Fruit fly (Drosophila melanogaster) S2 (cell line): ENCODE results near the gene Vm26Ab.

Source experiments
- CG8478 ChIP-seq: fragments of >200 bp; optimal IDR thresholded peaks from 2 replicates; lab custom pipeline; 2018
- CTCF ChIP-seq, 2 experiments: fragments of >200 bp; optimal IDR thresholded peaks; 2 replicates each; lab custom pipeline; 2018

Gene Vm26Ab

DNA sequence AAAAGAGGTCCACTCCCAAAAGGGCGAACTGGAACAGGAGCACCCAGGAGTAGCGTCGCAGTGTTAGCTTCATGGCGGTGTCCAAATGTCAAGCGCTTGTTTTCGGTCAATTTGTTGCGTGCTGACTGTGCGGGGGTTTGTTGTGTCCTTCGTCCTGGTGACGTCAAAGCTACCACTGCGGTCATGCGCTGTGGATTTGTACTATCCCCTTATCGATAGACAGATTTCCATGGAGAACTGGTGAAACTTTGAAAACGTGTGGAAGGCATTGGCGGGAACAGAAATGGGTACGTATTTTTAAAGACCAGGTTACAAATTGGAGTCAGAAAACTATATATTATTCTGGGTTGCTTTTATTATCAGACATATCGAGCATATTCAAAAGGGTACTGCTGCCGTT, 651 bp upstream of the Vm26Ab start, which contains the start of gene CG13999:
Gene CG13999 (minus strand): TSS at position 314 of the 400 bp plus-strand sequence.
- TF ChIP-seq CTCF (optimal IDR thresholded peaks at IDR 0.05; lab: Kevin White, UChicago), result no peak
- no peak for TF ChIP-seq CG8478 (lab: Kevin White, UChicago)

DNA sequence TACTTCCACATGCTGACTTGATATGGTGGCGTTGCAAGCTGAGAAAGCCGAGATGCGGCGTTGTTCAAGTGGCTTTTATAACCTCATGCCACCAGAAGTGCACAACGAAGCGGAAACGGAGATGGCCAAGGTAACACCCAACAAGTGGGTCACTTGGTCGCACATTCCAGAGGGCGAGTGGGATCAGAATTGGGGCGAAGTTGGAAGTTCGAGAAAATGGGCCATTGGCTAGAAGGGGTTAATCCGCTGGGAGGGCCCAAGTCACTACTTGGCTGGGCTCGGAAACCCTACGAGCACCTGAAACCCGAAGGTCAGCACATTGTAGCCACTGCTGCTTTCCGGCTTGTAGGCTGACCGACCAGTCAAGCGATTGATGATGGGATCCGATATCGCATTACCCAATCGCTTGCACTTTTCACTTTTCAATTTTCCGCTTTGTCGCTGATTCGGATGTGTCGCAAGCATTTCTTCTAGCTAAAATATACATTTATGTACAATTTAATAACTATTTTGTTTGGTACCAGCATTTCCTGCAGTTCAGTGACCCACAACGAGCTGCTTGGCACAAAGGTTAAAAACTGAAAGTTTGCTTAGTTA, 1.9 kb downstream of the Vm26Ab start, which contains the start of gene Vm26Ac:
Gene Vm26Ac (minus strand): TSS at position 51 of the 597 bp plus-strand sequence.
- no peak for TF ChIP-seq CG8478 (lab: Kevin White, UChicago)
- TF ChIP-seq CTCF (optimal IDR thresholded peaks at IDR 0.05; lab: Kevin White, UChicago), result no peak

DNA sequence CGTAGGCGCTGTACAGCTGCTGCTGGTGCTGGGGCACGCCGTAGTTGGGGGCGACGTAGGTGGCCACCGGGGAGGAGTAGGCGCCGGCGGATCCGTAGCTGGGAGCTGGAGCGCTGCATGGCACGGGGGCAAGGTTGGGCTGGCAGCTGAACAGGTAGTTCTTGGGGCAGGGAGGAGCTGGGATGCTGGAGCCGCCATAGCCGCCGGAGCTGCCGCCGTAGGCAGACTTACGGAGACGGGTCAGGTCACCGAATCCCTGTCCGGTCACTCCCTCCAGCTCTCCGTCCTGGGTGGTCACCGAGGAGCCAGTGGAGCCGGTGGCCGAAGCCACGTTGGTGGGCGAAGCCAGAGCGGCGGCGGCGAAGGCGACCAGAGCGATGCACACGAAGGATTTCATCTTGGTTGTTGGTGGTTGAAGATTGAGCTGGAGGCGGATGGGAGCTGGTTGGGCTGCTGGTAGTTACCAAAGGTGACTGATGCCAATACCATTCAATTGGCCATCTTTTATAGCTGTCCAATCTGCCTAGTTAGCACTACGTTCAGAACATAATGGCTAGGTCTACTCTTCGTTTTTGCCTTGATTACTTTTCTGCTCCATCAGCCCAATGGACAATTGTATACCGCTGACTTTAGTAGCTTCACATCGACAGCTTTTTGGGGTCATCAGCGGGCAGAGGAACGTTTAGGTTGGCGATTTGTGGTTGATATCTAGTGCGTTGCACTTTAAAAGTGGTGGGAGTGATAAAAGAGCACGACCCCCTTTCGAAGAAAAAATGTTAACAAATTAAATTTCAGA, 3.3 kb downstream of the Vm26Ab start, which contains the start of gene Vm26Aa:
Gene Vm26Aa (minus strand): TSS at position 478 of the 796 bp plus-strand sequence.
- TF ChIP-seq CG8478 (lab: Kevin White, UChicago) (no peak), CTCF (optimal IDR thresholded peaks at IDR 0.05; lab: Kevin White, UChicago) (no peak)

DNA sequence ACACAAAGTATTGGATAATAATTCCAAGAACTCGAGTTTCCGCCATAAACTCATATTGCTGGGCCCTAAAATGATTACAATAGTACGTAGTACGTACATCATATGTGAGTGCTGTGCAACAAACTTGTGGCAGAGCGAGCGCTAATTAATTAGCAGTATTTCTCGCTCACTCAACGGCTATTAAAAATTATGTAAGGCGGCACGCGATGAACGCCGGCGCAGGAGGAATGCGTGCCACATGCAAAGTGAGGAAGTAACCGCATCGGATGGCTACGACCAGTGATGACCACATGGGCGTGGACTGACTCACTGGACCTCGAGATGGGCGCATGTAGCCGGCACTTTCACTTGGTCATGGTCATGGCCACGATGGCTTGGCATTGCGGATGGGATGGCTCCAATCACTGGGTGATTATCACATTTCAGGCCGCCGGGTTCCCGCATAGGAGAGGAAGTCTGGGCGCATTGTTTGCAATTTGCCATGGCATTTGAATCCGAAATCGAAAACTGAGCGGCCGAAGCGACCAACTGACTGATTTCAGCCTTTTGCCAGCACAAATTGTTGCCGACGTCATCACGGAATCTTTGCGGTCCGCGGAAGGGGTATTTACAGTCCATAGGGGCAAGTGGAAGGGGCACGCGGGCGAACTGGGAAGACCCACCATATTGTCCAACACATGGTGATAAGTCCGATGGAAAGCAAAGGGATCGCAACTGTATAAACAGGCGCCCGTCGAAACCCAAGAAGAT, 4.5 kb downstream of the Vm26Ab start:
- TF ChIP-seq CTCF (optimal IDR thresholded peaks at IDR 0.05; lab: Kevin White, UChicago) (no peak), CG8478 (lab: Kevin White, UChicago) (no peak)

DNA sequence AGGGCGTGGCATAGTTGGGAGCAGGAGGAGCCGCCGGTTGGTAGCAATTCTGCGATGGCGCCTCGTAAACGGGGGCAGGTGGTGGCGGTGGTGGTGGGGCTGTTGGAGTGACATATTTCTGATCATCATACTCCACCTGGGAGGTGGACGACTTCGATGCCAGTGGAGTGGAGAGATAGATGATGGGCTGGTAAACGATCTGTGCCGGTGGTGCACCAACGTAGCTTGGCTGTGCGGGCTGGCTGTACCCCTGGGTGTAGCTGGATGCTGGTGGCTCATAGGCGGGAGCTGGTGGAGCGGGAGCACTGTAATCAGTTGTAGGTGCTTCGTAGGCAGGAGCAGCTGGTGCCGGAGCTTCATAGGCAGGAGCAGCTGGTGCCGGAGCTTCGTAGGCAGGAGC, 6.4 kb downstream of the Vm26Ab start:
- TF ChIP-seq CTCF (optimal IDR thresholded peaks at IDR 0.05; lab: Kevin White, UChicago), result no peak
- no peak for TF ChIP-seq CG8478 (lab: Kevin White, UChicago)

DNA sequence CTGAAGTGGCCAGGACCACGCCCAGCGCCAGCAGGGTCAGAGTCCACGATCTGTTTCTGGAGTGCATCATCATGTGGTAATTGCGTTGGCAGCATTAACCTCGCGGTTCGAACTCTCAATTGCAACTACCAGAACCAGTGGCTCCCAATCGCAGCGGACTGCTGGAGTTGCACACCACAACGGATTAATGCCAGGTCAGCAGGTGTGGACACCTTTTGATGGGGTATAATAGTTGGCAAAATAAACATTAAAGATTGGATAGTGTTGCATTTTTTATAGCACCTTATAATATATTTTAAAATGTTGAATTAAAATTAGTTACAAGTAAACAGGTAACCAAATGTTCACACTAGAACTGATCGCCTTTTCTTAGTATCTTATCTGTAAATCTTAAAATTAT, 7.4 kb downstream of the Vm26Ab start:
- no peak for TF ChIP-seq CG8478 (lab: Kevin White, UChicago)
- no peak for TF ChIP-seq CTCF (optimal IDR thresholded peaks at IDR 0.05; lab: Kevin White, UChicago)

DNA sequence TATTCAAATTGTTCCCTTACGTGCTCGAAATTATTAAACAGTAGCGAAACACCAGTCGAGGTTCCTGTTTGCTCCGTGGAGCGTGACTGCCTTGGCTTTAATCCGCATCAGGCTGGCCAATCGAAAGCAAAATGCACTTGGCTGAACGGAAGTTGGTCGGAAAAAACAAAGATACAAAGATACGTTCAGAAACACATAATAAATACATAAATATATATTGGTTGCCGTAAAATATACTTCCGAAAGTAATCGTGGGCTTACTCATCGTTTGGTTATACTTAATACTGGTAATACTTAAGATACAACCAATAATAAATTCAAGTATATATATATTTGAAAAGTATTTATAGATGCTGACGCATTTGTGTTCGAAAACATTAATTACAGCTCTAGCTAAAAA, 8.0 kb downstream of the Vm26Ab start, which contains the start of gene psd:
Gene psd (minus strand): TSS at position 101 of the 400 bp plus-strand sequence.
- no peak for TF ChIP-seq CTCF (optimal IDR thresholded peaks at IDR 0.05; lab: Kevin White, UChicago)
- no peak for TF ChIP-seq CG8478 (lab: Kevin White, UChicago)

DNA sequence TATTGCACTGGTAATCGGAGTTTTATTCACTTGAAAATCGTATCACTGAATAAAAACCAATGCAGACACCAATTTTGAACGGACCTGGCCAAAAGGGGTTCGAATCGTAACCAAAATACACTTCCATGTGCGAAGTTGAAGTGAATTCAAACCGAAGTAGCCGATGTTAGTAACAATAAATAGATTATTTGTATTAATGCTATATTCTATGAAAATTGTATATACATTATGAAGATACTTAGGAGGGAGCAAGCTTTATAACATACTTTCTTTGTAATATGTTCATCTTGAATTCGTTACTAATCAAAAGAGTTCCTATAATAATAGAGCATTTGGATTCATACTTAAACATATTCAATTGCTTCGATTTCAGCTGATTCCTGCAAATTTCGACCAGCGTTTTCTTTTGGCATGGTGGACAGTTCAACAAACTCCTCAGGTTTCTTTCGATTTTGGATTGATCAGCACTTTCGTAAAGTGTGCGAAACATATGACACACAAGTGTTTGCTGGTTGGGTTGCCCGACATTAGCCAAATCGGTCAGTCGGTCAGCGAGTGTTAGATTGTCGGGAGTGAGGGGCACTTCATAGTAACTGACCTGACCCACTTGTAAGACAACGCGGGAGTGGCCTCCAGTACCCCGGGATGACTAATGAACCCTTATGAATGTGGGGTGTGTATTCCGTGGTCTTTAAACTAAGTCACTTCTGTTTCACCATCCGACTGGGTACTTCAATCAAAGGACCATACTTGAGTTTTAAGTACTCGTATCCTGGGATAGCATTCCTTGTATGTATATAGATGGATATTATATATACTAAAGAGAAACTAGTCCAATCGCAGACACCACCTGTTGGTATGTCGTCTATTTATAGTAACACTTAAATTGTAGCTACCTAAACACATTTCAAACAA, 11.2 kb downstream of the Vm26Ab start, which contains the start of the genes CG13992 and Ucp4C:
Gene CG13992 (minus strand): TSS at position 51 of the 915 bp plus-strand sequence.
Gene Ucp4C (plus strand): TSS at position 865 of the 915 bp plus-strand sequence.
- TF ChIP-seq CTCF (optimal IDR thresholded peaks at IDR 0.05; lab: Kevin White, UChicago) (no peak), CG8478 (lab: Kevin White, UChicago) (no peak)

DNA sequence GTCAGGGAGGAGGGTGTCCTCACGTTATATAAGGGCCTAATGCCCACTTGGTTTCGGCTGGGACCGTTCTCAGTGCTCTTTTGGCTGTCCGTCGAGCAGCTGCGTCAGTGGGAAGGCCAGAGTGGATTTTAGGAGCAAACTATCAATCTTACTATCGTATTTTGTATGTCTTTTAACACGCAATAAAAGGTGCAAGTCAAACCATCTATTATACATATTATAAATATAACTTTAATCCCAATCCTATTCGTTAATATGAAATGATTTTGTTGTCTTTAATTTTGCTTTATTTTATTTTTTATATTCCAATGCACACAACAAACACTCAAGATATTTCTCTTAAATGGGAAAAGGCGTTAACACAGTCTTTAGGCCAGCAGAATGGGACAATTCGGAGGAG, 12.8 kb downstream of the Vm26Ab start, which contains the start of gene Ucp4B:
Gene Ucp4B (plus strand): TSS at position 301 of the 400 bp plus-strand sequence.
- no peak for TF ChIP-seq CG8478 (lab: Kevin White, UChicago)
- TF ChIP-seq CTCF (optimal IDR thresholded peaks at IDR 0.05; lab: Kevin White, UChicago), result no peak

DNA sequence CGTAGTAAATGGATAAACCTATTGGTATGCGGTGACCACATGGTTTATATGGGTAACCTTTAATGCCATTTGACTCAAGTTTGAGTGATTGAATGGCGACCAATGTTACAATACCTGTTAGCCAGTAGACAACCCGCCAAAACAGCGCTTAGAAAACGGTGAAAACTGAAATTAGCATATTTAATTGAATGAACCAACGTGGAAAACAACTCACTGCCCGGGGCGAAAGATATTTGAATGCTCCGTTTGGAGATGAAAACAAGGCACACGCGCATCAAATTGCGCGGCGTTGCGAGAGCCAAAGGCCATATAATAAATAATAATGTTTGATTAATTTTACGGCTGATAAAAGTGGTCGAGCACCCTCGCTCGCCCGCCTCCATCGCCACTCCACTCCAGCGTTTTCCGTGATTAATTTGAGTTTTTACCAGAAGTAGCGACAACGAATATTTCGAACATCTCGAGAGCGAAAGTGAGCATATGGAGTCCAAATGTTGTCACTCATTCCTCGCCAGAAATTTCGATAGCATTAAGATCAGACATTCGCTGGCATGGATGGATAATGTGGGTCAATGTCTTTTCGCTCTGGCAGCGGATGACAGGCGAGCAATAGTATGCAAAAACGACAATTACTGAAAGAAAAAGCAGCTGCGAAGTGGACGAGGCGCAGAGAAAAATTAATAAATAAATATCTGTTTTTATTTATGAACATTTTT, 14.4 kb downstream of the Vm26Ab start:
- TF ChIP-seq CG8478 (lab: Kevin White, UChicago), result no peak
- no peak for TF ChIP-seq CTCF (optimal IDR thresholded peaks at IDR 0.05; lab: Kevin White, UChicago)

DNA sequence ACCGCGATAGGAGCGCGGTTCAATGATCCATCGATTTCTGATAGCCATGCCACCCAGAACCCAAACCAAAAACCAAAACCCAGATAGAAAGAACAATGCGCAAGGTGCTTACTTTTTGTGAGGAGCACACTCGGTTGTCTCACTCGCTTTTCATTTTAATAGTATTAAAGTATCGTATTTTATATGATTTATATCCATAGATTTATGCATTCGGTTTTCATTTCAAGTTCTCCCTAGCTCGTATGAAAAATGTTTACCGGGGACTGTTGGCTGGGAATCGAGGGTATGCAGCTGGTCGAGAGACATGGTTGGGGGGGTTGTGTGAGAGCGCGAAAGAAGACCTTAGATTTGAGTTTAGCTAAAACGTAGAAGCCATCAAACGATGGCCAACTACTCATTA, 15.2 kb downstream of the Vm26Ab start:
- TF ChIP-seq CTCF (optimal IDR thresholded peaks at IDR 0.05; lab: Kevin White, UChicago) (no peak), CG8478 (lab: Kevin White, UChicago) (no peak)

DNA sequence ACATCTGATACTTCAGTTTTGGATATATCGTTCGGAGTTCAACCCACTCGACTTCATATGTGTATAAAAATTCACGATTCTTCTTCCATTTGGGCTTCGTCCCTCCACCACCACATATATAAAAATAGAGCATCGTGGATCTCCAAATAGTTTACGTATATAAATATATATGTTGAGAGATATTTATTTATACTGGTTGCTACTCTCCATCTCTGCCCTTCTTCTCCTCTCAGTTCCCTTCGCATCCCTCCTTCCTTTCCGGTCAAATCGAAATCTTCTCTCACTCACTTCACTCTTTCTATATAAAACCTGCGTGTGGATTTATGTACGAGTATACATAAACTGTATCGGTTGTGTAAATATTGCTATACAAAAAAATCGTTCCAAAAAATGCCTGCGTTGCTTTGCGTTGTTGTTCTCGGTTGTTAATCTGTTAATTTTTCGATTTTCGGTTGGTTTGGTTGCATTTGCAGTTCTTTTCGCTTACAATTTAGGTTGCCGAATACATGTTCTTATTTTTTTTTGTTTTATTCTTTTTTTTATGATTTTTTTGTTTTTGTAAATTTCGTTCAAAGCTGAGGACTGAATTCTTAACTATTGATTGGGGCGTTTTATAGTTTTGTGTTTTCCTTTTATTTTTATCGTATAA, 15.9 kb downstream of the Vm26Ab start:
- TF ChIP-seq CG8478 (lab: Kevin White, UChicago) (no peak), CTCF (optimal IDR thresholded peaks at IDR 0.05; lab: Kevin White, UChicago) (no peak)
